Worm (Caenorhabditis elegans): ENCODE data around the gene kel-10.

The kel-10 gene

ce11 chrIII:10120076-10120831 is 19.0 kb upstream of the kel-10 start, which contains the start of the genes gtf-2H3 and ham-3:
TSS of gene gtf-2H3 (minus strand) at chrIII:10120148.
TSS of gene ham-3 (plus strand) at chrIII:10120781.
- TF ChIP-seq mab-5 (tag; optimal IDR thresholded peaks at IDR 0.05) (no peak), ces-1 (GFP tag; optimal IDR thresholded peaks at IDR 0.05) (peak; percentile 47)

- no peak for TF ChIP-seq lin-13 (tag; optimal IDR thresholded peaks at IDR 0.05)
- no peak for TF ChIP-seq sptf-1 (tag; optimal IDR thresholded peaks at IDR 0.05)
- no peak for TF ChIP-seq unc-120 (tag; optimal IDR thresholded peaks at IDR 0.05; ENCODE audit: poor library complexity, severe bottlenecking)
- TF ChIP-seq flh-1 (GFP tag; optimal IDR thresholded peaks at IDR 0.05) = no peak
- TF ChIP-seq nhr-12 (tag; optimal IDR thresholded peaks at IDR 0.05) = no peak
- TF ChIP-seq cnd-1 (tag; optimal IDR thresholded peaks at IDR 0.05) = no peak
- TF ChIP-seq ceh-39 (tag; optimal IDR thresholded peaks at IDR 0.05) = no peak
- TF ChIP-seq blmp-1 (tag; optimal IDR thresholded peaks at IDR 0.05) = no peak
- TF ChIP-seq lin-32 (GFP tag; optimal IDR thresholded peaks at IDR 0.05) = no peak
- no peak for TF ChIP-seq tbx-8 (GFP tag; optimal IDR thresholded peaks at IDR 0.05)
- TF ChIP-seq ces-1 (GFP tag; optimal IDR thresholded peaks at IDR 0.05) = no peak
- TF ChIP-seq elt-3 (tag; optimal IDR thresholded peaks at IDR 0.05) = no peak
- TF ChIP-seq unc-39 (tag; optimal IDR thresholded peaks at IDR 0.05) = no peak
- no peak for TF ChIP-seq nhr-76 (tag; optimal IDR thresholded peaks at IDR 0.05)
- TF ChIP-seq lsy-2 (tag; optimal IDR thresholded peaks at IDR 0.05) = no peak
Measured at ce11 chrIII:10118818-10119217, 17.6 kb upstream of the kel-10 start, which contains the start of gene ZK1128.3. TSS of gene ZK1128.3 (minus strand) at chrIII:10118918.

- TF ChIP-seq ces-1 (GFP tag; optimal IDR thresholded peaks at IDR 0.05) (peak; percentile 73), cnd-1 (tag; optimal IDR thresholded peaks at IDR 0.05) (no peak)
Measured at ce11 chrIII:10114662-10115061, 13.4 kb upstream of the kel-10 start, which contains the start of the genes ZK1128.1 and mett-10. TSS of gene ZK1128.1 (minus strand) at chrIII:10114760. TSS of gene mett-10 (plus strand) at chrIII:10115036.

- TF ChIP-seq mab-5 (tag; optimal IDR thresholded peaks at IDR 0.05) = no peak
- no peak for TF ChIP-seq nhr-237 (tag; optimal IDR thresholded peaks at IDR 0.05)
Measured at ce11 chrIII:10112958-10113357, 11.7 kb upstream of the kel-10 start, which contains the start of gene vps-29. TSS of gene vps-29 (minus strand) at chrIII:10113058.

DNA sequence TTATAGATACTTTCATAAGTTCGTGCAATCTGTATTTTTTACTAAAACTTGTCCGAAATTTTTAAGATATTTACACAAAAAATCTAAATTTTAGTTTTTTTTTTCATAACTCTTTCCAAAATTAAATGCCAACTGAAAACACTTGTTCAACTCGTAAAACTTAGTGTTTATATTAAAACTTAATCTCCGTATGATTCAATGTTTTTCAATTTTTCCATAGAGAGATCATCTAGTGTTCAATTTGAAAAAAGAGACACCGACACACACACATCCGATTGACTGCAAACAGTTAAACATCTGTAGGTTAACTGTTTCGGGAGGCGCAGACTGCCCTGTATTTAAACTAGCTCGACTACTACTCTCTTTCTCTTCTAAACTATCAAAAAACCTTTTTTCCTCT is 7.7 kb upstream of the kel-10 start, which contains the start of gene T16H12.9:
Gene T16H12.9 (plus strand): TSS at position 301 of the 400 bp plus-strand sequence.
- TF ChIP-seq tbx-8 (GFP tag; optimal IDR thresholded peaks at IDR 0.05) (no peak), flh-1 (GFP tag; optimal IDR thresholded peaks at IDR 0.05) (no peak), nhr-2 (tag; optimal IDR thresholded peaks at IDR 0.05) (no peak), unc-120 (tag; optimal IDR thresholded peaks at IDR 0.05; ENCODE audit: poor library complexity, severe bottlenecking) (no peak), blmp-1 (tag; optimal IDR thresholded peaks at IDR 0.05) (no peak), nhr-12 (tag; optimal IDR thresholded peaks at IDR 0.05) (no peak)

DNA sequence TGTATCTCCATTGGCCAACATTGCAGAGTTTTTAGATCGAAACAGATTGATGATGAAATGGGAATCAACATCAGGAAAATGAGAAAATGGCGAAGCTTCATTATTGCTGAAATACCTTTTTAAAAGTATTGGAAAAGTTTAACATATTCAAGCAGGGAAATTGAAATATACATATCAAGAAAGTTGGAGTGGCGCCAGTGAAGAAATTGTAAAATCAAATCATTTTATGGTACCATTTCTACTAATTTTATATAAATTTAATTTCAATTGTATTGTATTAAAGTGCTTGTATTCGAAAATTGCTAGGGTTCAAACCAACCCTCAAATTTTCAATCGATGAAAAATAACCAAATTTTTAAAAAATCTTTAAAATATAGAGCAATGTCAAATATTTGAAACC is 5.1 kb upstream of the kel-10 start, which contains the start of gene srt-55:
Gene srt-55 (minus strand): TSS at position 101 of the 400 bp plus-strand sequence.
- TF ChIP-seq snpc-4 (tag; optimal IDR thresholded peaks at IDR 0.05) = no peak
- TF ChIP-seq ces-1 (GFP tag; optimal IDR thresholded peaks at IDR 0.05) = no peak
- TF ChIP-seq ceh-43 (GFP tag; optimal IDR thresholded peaks at IDR 0.05) = no peak

ce11 chrIII:10097981-10098380 is 3.3 kb downstream of the kel-10 start, which contains the start of gene spop-1:
TSS of gene spop-1 (minus strand) at chrIII:10098081.
- no peak for TF ChIP-seq elt-1 (tag; optimal IDR thresholded peaks at IDR 0.05; ENCODE audit: borderline replicate concordance, insufficient read depth)
- TF ChIP-seq sem-2 (GFP tag; optimal IDR thresholded peaks at IDR 0.05) = no peak
- TF ChIP-seq lsy-2 (tag; optimal IDR thresholded peaks at IDR 0.05) = no peak
- no peak for TF ChIP-seq mls-2 (tag; optimal IDR thresholded peaks at IDR 0.05)
- no peak for TF ChIP-seq lin-32 (GFP tag; optimal IDR thresholded peaks at IDR 0.05)
- TF ChIP-seq sptf-1 (tag; optimal IDR thresholded peaks at IDR 0.05) = no peak
- TF ChIP-seq drap-1 (GFP tag; optimal IDR thresholded peaks at IDR 0.05) = no peak
- no peak for TF ChIP-seq cnd-1 (tag; optimal IDR thresholded peaks at IDR 0.05)
- TF ChIP-seq nhr-2 (tag; optimal IDR thresholded peaks at IDR 0.05) = no peak
- no peak for TF ChIP-seq flh-1 (GFP tag; optimal IDR thresholded peaks at IDR 0.05)
- no peak for TF ChIP-seq unc-120 (tag; optimal IDR thresholded peaks at IDR 0.05; ENCODE audit: poor library complexity, severe bottlenecking)
- TF ChIP-seq blmp-1 (tag; optimal IDR thresholded peaks at IDR 0.05) = no peak
- TF ChIP-seq ceh-39 (tag; optimal IDR thresholded peaks at IDR 0.05) = no peak

Measured in whole organism, mixed stage, embryonic.